Fruit fly (Drosophila melanogaster) whole organism, embryonic: ENCODE results near the gene Orc2.

Experiments
- CG10147 ChIP-seq: fragments of 200-800 bp; sonication (Bioruptor generic); optimal IDR thresholded peaks from 2 replicates; lab custom pipeline; 2019; ENCODE audit warnings: missing biosample characterization, mild to moderate bottlenecking, missing genetic modification characterization, moderate library complexity
- CG10209 ChIP-seq: fragments of 200-800 bp; sonication (Bioruptor generic); optimal IDR thresholded peaks from 3 replicates; lab custom pipeline; 2017; ENCODE audit warnings: missing biosample characterization, mild to moderate bottlenecking, missing genetic modification characterization, missing genetic modification reagents
- CG10543 ChIP-seq: fragments of 200-800 bp; sonication (Bioruptor generic); optimal IDR thresholded peaks from 3 replicates; lab custom pipeline; 2017; ENCODE audit warnings: missing biosample characterization, mild to moderate bottlenecking, missing genetic modification characterization, moderate library complexity
- CG13624 ChIP-seq: fragments of 200-800 bp; sonication (Bioruptor generic); optimal IDR thresholded peaks from 2 replicates; lab custom pipeline; 2016; ENCODE audit warnings: missing biosample characterization, missing genetic modification characterization
- CG13894 ChIP-seq: fragments of 200-800 bp; sonication (Bioruptor generic); optimal IDR thresholded peaks from 3 replicates; lab custom pipeline; 2018; ENCODE audit warnings: missing biosample characterization, mild to moderate bottlenecking, missing genetic modification characterization, moderate library complexity
- CG14710 ChIP-seq: fragments of 200-800 bp; sonication (Bioruptor generic); optimal IDR thresholded peaks from 3 replicates; lab custom pipeline; 2019; ENCODE audit warnings: missing biosample characterization, mild to moderate bottlenecking, missing genetic modification characterization, moderate library complexity
- CG15073 ChIP-seq: fragments of 200-800 bp; sonication (Bioruptor generic); optimal IDR thresholded peaks from 2 replicates; lab custom pipeline; 2016; ENCODE audit warnings: missing biosample characterization, missing genetic modification characterization
- CG1529 ChIP-seq: fragments of 200-800 bp; sonication (Bioruptor generic); optimal IDR thresholded peaks from 3 replicates; lab custom pipeline; 2018; ENCODE audit warnings: missing biosample characterization, missing genetic modification characterization
- CG17186 ChIP-seq: fragments of 200-800 bp; sonication (Bioruptor generic); optimal IDR thresholded peaks from 3 replicates; lab custom pipeline; 2017; ENCODE audit warnings: missing biosample characterization, missing genetic modification reagents, missing genetic modification characterization
- CG17802 ChIP-seq: fragments of 200-800 bp; sonication (Bioruptor generic); optimal IDR thresholded peaks from 2 replicates; lab custom pipeline; 2018; ENCODE audit warnings: missing biosample characterization, mild to moderate bottlenecking, missing genetic modification characterization, moderate library complexity
- CG17829 ChIP-seq: fragments of 200-800 bp; optimal IDR thresholded peaks from 2 replicates; lab custom pipeline; 2019; ENCODE audit warnings: missing biosample characterization, mild to moderate bottlenecking, missing genetic modification characterization, moderate library complexity
- CG1792 ChIP-seq: fragments of 200-800 bp; sonication (Bioruptor generic); optimal IDR thresholded peaks from 2 replicates; lab custom pipeline; 2016; ENCODE audit warnings: missing biosample characterization, missing genetic modification characterization
- CG18011 ChIP-seq: fragments of 200-800 bp; sonication (Bioruptor generic); optimal IDR thresholded peaks from 2 replicates; lab custom pipeline; 2017; ENCODE audit warnings: missing biosample characterization, missing genetic modification characterization, mild to moderate bottlenecking, moderate library complexity, missing genotype
- CG30020 ChIP-seq: fragments of 200-800 bp; optimal IDR thresholded peaks from 2 replicates; lab custom pipeline; 2019; ENCODE audit warnings: missing biosample characterization, mild to moderate bottlenecking, missing genetic modification characterization, moderate library complexity
- CG33213 ChIP-seq: fragments of 200-800 bp; sonication (Bioruptor generic); optimal IDR thresholded peaks from 3 replicates; lab custom pipeline; 2016; ENCODE audit warnings: missing biosample characterization, missing genetic modification characterization
- CG34376 ChIP-seq: fragments of 200-800 bp; sonication (Bioruptor generic); optimal IDR thresholded peaks from 2 replicates; lab custom pipeline; 2018; ENCODE audit warnings: missing biosample characterization, mild to moderate bottlenecking, missing genetic modification characterization
- CG4360 ChIP-seq: fragments of 200-800 bp; sonication (Bioruptor generic); IDR thresholded peaks from 2 replicates; pipeline ENCODE4 v1.3.6; 2022; ENCODE audit warnings: missing biosample characterization, missing genetic modification characterization
- CG5245 ChIP-seq: fragments of 200-800 bp; sonication (Bioruptor generic); optimal IDR thresholded peaks from 3 replicates; lab custom pipeline; 2016; ENCODE audit warnings: missing biosample characterization, missing genetic modification characterization
- CG6272 ChIP-seq: fragments of 200-800 bp; sonication (Bioruptor generic); IDR thresholded peaks from 2 replicates; pipeline ENCODE4 v1.3.6; 2022; ENCODE audit warnings: missing biosample characterization, missing genetic modification characterization
- CG7372 ChIP-seq: fragments of 200-800 bp; sonication (Bioruptor generic); IDR thresholded peaks from 2 replicates; pipeline ENCODE4 v1.3.6; 2022; ENCODE audit warnings: missing biosample characterization, missing genetic modification characterization
- CG7556 ChIP-seq: fragments of 200-800 bp; sonication (Bioruptor generic); optimal IDR thresholded peaks from 2 replicates; lab custom pipeline; 2017; ENCODE audit warnings: missing biosample characterization, mild to moderate bottlenecking, missing genetic modification characterization
- CG8089 ChIP-seq: fragments of 200-800 bp; sonication (Bioruptor generic); optimal IDR thresholded peaks from 3 replicates; lab custom pipeline; 2016; ENCODE audit warnings: missing biosample characterization, missing genetic modification characterization
- CG9817 ChIP-seq: fragments of 200-800 bp; sonication (Bioruptor generic); optimal IDR thresholded peaks from 2 replicates; lab custom pipeline; 2018; ENCODE audit warnings: missing biosample characterization, mild to moderate bottlenecking, missing genetic modification characterization, moderate library complexity
- CHES-1-like ChIP-seq: fragments of 200-800 bp; sonication (Bioruptor generic); optimal IDR thresholded peaks from 2 replicates; lab custom pipeline; 2016; ENCODE audit warnings: missing biosample characterization, missing genetic modification characterization
- CTCF ChIP-seq: fragments of 200-800 bp; sonication (Bioruptor generic); optimal IDR thresholded peaks from 2 replicates; lab custom pipeline; 2017; ENCODE audit warnings: missing biosample characterization, mild to moderate bottlenecking, missing genetic modification characterization, moderate library complexity
- CoRest ChIP-seq: fragments of 200-800 bp; sonication (Bioruptor generic); optimal IDR thresholded peaks from 3 replicates; lab custom pipeline; 2018; ENCODE audit warnings: missing biosample characterization, mild to moderate bottlenecking, missing genetic modification characterization, moderate library complexity
- Dbx ChIP-seq: fragments of 200-800 bp; sonication (Bioruptor generic); IDR thresholded peaks from 3 replicates; pipeline ENCODE4 v1.3.6; 2022; ENCODE audit warnings: missing biosample characterization, missing genetic modification characterization
- Ets97D ChIP-seq: fragments of 200-800 bp; sonication (Bioruptor generic); optimal IDR thresholded peaks from 3 replicates; lab custom pipeline; 2016; ENCODE audit warnings: missing biosample characterization, missing genetic modification characterization
- Fer1 ChIP-seq: fragments of 200-800 bp; sonication (Bioruptor generic); optimal IDR thresholded peaks from 2 replicates; lab custom pipeline; 2017; ENCODE audit warnings: missing biosample characterization, mild to moderate bottlenecking, missing genetic modification characterization
- Hand ChIP-seq: fragments of 200-800 bp; sonication (Bioruptor generic); optimal IDR thresholded peaks from 2 replicates; lab custom pipeline; 2017; ENCODE audit warnings: mild to moderate bottlenecking, missing biosample characterization, missing genetic modification reagents, missing genetic modification characterization
- Hr3 ChIP-seq: fragments of 200-800 bp; sonication (Bioruptor generic); optimal IDR thresholded peaks from 3 replicates; lab custom pipeline; 2016; ENCODE audit warnings: missing biosample characterization, missing genetic modification characterization
- Hr51 ChIP-seq, 2 experiments: fragments of 200-800 bp; sonication (Bioruptor generic); optimal IDR thresholded peaks; 2 replicates in 1 of 2; 3 replicates in 1 of 2; lab custom pipeline; 2016 to 2018; ENCODE audit warnings: missing biosample characterization in 2 of 2, missing genetic modification characterization in 2 of 2, mild to moderate bottlenecking in 1 of 2, moderate library complexity in 1 of 2
- Lhr ChIP-seq: fragments of 200-800 bp; sonication (Bioruptor generic); optimal IDR thresholded peaks from 3 replicates; lab custom pipeline; 2017; ENCODE audit warnings: mild to moderate bottlenecking, missing biosample characterization, missing genetic modification reagents, missing genetic modification characterization
- NK7.1 ChIP-seq: fragments of 200-800 bp; sonication (Bioruptor generic); optimal IDR thresholded peaks from 3 replicates; lab custom pipeline; 2016; ENCODE audit warnings: missing biosample characterization, missing genetic modification characterization
- Nf-YA ChIP-seq: fragments of 200-800 bp; sonication (Bioruptor generic); IDR thresholded peaks from 2 replicates; pipeline ENCODE4 v1.3.6; 2022; ENCODE audit warnings: missing biosample characterization, missing genetic modification characterization
- NfI ChIP-seq: fragments of 200-800 bp; sonication (Bioruptor generic); optimal IDR thresholded peaks from 3 replicates; lab custom pipeline; 2018; ENCODE audit warnings: missing biosample characterization, mild to moderate bottlenecking, missing genetic modification characterization, moderate library complexity
- Sox102F ChIP-seq: fragments of 200-800 bp; sonication (Bioruptor generic); optimal IDR thresholded peaks from 2 replicates; lab custom pipeline; 2018; ENCODE audit warnings: missing biosample characterization, mild to moderate bottlenecking, missing genetic modification characterization, moderate library complexity
- Spps ChIP-seq: fragments of 200-800 bp; sonication (Bioruptor generic); optimal IDR thresholded peaks from 2 replicates; lab custom pipeline; 2018; ENCODE audit warnings: missing biosample characterization, mild to moderate bottlenecking, missing genetic modification characterization
- YL-1 ChIP-seq: fragments of 200-800 bp; sonication (Bioruptor generic); optimal IDR thresholded peaks from 3 replicates; lab custom pipeline; 2017; ENCODE audit warnings: missing biosample characterization, mild to moderate bottlenecking, missing genetic modification characterization
- croc ChIP-seq: fragments of 200-800 bp; sonication (Bioruptor generic); conservative IDR thresholded peaks from 3 replicates; pipeline ENCODE4 v1.3.6; 2022; ENCODE audit warnings: missing biosample characterization, missing genetic modification characterization
- dati ChIP-seq: fragments of 200-800 bp; sonication (Bioruptor generic); IDR thresholded peaks from 2 replicates; pipeline ENCODE4 v1.3.6; 2022; ENCODE audit warnings: missing biosample characterization, missing genetic modification characterization
- ewg ChIP-seq: fragments of 200-800 bp; sonication (Bioruptor generic); optimal IDR thresholded peaks from 3 replicates; lab custom pipeline; 2017; ENCODE audit warnings: mild to moderate bottlenecking, missing biosample characterization, missing genetic modification reagents, missing genetic modification characterization
- gem ChIP-seq: fragments of 200-800 bp; sonication (Bioruptor generic); optimal IDR thresholded peaks from 2 replicates; lab custom pipeline; 2019; ENCODE audit warnings: missing biosample characterization, mild to moderate bottlenecking, missing genetic modification characterization, moderate library complexity
- lilli ChIP-seq: fragments of 200-800 bp; sonication (Bioruptor generic); optimal IDR thresholded peaks from 3 replicates; lab custom pipeline; 2016; ENCODE audit warnings: missing biosample characterization, missing genetic modification characterization
- nau ChIP-seq: fragments of 200-800 bp; sonication (Bioruptor generic); optimal IDR thresholded peaks from 3 replicates; lab custom pipeline; 2017; ENCODE audit warnings: missing biosample characterization, mild to moderate bottlenecking, missing genetic modification characterization, missing genetic modification reagents
- pnt ChIP-seq: fragments of 200-800 bp; sonication (Bioruptor generic); optimal IDR thresholded peaks from 3 replicates; lab custom pipeline; 2016; ENCODE audit warnings: missing biosample characterization, missing genetic modification characterization
- row ChIP-seq: fragments of 200-800 bp; sonication (Bioruptor generic); IDR thresholded peaks from 3 replicates; pipeline ENCODE4 v1.3.6; 2022; ENCODE audit warnings: missing biosample characterization, missing genetic modification characterization
- sens-2 ChIP-seq: fragments of 200-800 bp; sonication (Bioruptor generic); IDR thresholded peaks from 2 replicates; pipeline ENCODE4 v1.3.6; 2022; ENCODE audit warnings: missing biosample characterization, missing genetic modification characterization
- twi ChIP-seq: fragments of 200-800 bp; optimal IDR thresholded peaks from 2 replicates; lab custom pipeline; 2019; ENCODE audit warnings: missing biosample characterization, mild to moderate bottlenecking, missing genetic modification characterization, moderate library complexity
- vnd ChIP-seq: fragments of 200-800 bp; sonication (Bioruptor generic); IDR thresholded peaks from 3 replicates; pipeline ENCODE4 v1.3.6; 2022; ENCODE audit warnings: missing biosample characterization, missing genetic modification characterization; ENCODE audit not compliant: partially characterized antibody
- wor ChIP-seq: fragments of 200-800 bp; sonication (Bioruptor generic); IDR thresholded peaks from 2 replicates; pipeline ENCODE4 v1.3.6; 2022; ENCODE audit warnings: missing biosample characterization, missing genetic modification characterization
- zen2 ChIP-seq: fragments of 200-800 bp; sonication (Bioruptor generic); IDR thresholded peaks from 3 replicates; pipeline ENCODE4 v1.3.6; 2022; ENCODE audit warnings: missing biosample characterization, missing genetic modification characterization; ENCODE audit not compliant: partially characterized antibody

Orc2 gene

DNA sequence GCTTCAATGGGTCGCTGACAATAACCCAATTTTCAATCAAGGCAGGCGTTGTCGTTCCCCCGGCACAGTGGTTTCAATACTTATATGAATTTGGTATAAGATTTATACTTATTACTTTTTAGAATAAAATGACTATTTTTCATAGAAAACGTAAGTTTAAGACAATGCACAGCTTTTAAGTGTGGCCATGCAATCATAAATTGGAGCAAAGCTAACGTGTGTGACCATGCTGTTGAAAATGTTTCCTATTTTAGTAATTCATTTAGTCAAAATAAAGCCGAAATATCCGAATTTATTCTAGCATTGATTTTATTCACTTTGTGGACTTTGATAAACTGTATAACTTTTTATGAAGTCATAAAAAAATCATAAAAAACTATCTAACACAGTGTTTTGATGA is 22.0 kb downstream of the Orc2 start (continued):
- TF ChIP-seq CG5245 (GFP tag; lab: Kevin White, UChicago) (no peak), lilli (GFP tag; lab: Kevin White, UChicago) (no peak), zen2 (no peak), dati (no peak), CG10209 (GFP tag; lab: Kevin White, UChicago) (peak; percentile 2), Lhr (GFP tag; lab: Kevin White, UChicago) (no peak), Hr3 (GFP tag; lab: Kevin White, UChicago) (peak; percentile 17), ewg (GFP tag; lab: Kevin White, UChicago) (no peak), CG8089 (GFP tag; lab: Kevin White, UChicago) (no peak), CG1529 (GFP tag; lab: Kevin White, UChicago) (no peak), CG30020 (tag; lab: Kevin White, UChicago) (no peak), CG7556 (GFP tag; lab: Kevin White, UChicago) (peak; percentile 19), NfI (GFP tag; lab: Kevin White, UChicago) (no peak), CG13624 (GFP tag; lab: Kevin White, UChicago) (no peak), CHES-1-like (no peak), YL-1 (GFP tag; lab: Kevin White, UChicago) (no peak), NK7.1 (GFP tag; lab: Kevin White, UChicago) (no peak), CG1792 (no peak), Spps (tag; lab: Kevin White, UChicago) (no peak), CG7372 (no peak), Fer1 (GFP tag; lab: Kevin White, UChicago) (no peak), CG17802 (no peak), Hand (no peak), CG9817 (no peak), CG15073 (no peak), CG34376 (GFP tag; lab: Kevin White, UChicago) (no peak), vnd (GFP tag; lab: Robert Waterston, UW) (no peak), croc (GFP tag; lab: Robert Waterston, UW) (no peak), gem (tag; lab: Kevin White, UChicago) (peak; percentile 50), CG18011 (GFP tag; lab: Kevin White, UChicago) (no peak), twi (no peak), CG4360 (GFP tag; lab: Robert Waterston, UW) (no peak), CG33213 (GFP tag; lab: Kevin White, UChicago) (no peak), CG10543 (no peak), CG13894 (no peak), Sox102F (GFP tag; lab: Kevin White, UChicago) (peak; percentile 54), row (GFP tag; lab: Robert Waterston, UW) (peak; percentile 36; the same call in 1 of the 3 replicates), CG14710 (peak; percentile 5), Ets97D (GFP tag; lab: Kevin White, UChicago) (no peak), Nf-YA (GFP tag; lab: Robert Waterston, UW) (no peak), CG17829 (no peak), Hr51 (GFP tag; optimal IDR thresholded peaks at IDR 0.05; lab: Kevin White, UChicago) (peak in 1 of 2 experiments; percentile 69), CG17186 (GFP tag; lab: Kevin White, UChicago) (no peak), sens-2 (GFP tag; lab: Robert Waterston, UW) (no peak), nau (no peak), pnt (no peak), CoRest (peak; percentile 18), wor (GFP tag; lab: Robert Waterston, UW) (no peak), CTCF (GFP tag; lab: Kevin White, UChicago) (no peak), CG6272 (GFP tag; lab: Robert Waterston, UW) (no peak), Dbx (no peak), CG10147 (GFP tag; lab: Kevin White, UChicago) (no peak)
